Fruit fly (Drosophila melanogaster) whole organism, embryonic: ENCODE data around the gene PpV.

Experiments
- Adf1 ChIP-seq: fragments of 200-800 bp; sonication (Bioruptor generic); IDR thresholded peaks from 2 replicates; pipeline ENCODE4 v1.3.6; 2022; ENCODE audit warnings: missing biosample characterization, missing genetic modification characterization
- Atf6 ChIP-seq: fragments of 200-800 bp; sonication (Bioruptor generic); IDR thresholded peaks from 2 replicates; pipeline ENCODE4 v1.3.6; 2022; ENCODE audit warnings: missing biosample characterization, missing genetic modification characterization
- CG1024 ChIP-seq: fragments of 200-800 bp; sonication (Bioruptor generic); IDR thresholded peaks from 2 replicates; pipeline ENCODE4 v1.3.6; 2022; ENCODE audit warnings: missing biosample characterization, missing genetic modification characterization
- CG10366 ChIP-seq: fragments of 200-800 bp; sonication (Bioruptor generic); IDR thresholded peaks from 2 replicates; pipeline ENCODE4 v1.3.6; 2022; ENCODE audit warnings: missing biosample characterization, missing genetic modification characterization
- CG11695 ChIP-seq: fragments of 200-800 bp; sonication (Bioruptor generic); IDR thresholded peaks from 3 replicates; pipeline ENCODE4 v1.3.6; 2022; ENCODE audit warnings: missing biosample characterization, missing genetic modification characterization
- CG12071 ChIP-seq: fragments of 200-800 bp; sonication (Bioruptor generic); optimal IDR thresholded peaks from 3 replicates; lab custom pipeline; 2018; ENCODE audit warnings: missing biosample characterization, mild to moderate bottlenecking, missing genetic modification characterization
- CG12659 ChIP-seq: fragments of 200-800 bp; sonication (Bioruptor generic); optimal IDR thresholded peaks from 3 replicates; lab custom pipeline; 2017; ENCODE audit warnings: mild to moderate bottlenecking, missing biosample characterization, missing genetic modification reagents, missing genetic modification characterization
- CG13287 ChIP-seq: fragments of 200-800 bp; sonication (Bioruptor generic); IDR thresholded peaks from 2 replicates; pipeline ENCODE4 v1.3.6; 2022; ENCODE audit warnings: missing biosample characterization, missing genetic modification characterization; ENCODE audit not compliant: partially characterized antibody
- CG13296 ChIP-seq: fragments of 200-800 bp; sonication (Bioruptor generic); optimal IDR thresholded peaks from 3 replicates; lab custom pipeline; 2018; ENCODE audit warnings: missing biosample characterization, mild to moderate bottlenecking, missing genetic modification characterization
- CG13424 ChIP-seq: fragments of 200-800 bp; sonication (Bioruptor generic); optimal IDR thresholded peaks from 2 replicates; lab custom pipeline; 2019; ENCODE audit warnings: missing biosample characterization, mild to moderate bottlenecking, missing genetic modification characterization, moderate library complexity
- CG13624 ChIP-seq: fragments of 200-800 bp; sonication (Bioruptor generic); optimal IDR thresholded peaks from 2 replicates; lab custom pipeline; 2016; ENCODE audit warnings: missing biosample characterization, missing genetic modification characterization
- CG14441 ChIP-seq: fragments of 200-800 bp; sonication (Bioruptor generic); IDR thresholded peaks from 2 replicates; pipeline ENCODE4 v1.3.6; 2022; ENCODE audit warnings: missing biosample characterization, missing genetic modification characterization
- CG15479 ChIP-seq: fragments of 200-800 bp; sonication (Bioruptor generic); optimal IDR thresholded peaks from 3 replicates; lab custom pipeline; 2019; ENCODE audit warnings: missing biosample characterization, mild to moderate bottlenecking, missing genetic modification characterization, moderate library complexity
- CG15601 ChIP-seq: fragments of 200-800 bp; sonication (Bioruptor generic); optimal IDR thresholded peaks from 3 replicates; lab custom pipeline; 2019; ENCODE audit warnings: missing biosample characterization, mild to moderate bottlenecking, missing genetic modification characterization, moderate library complexity
- CG17361 ChIP-seq: fragments of 200-800 bp; sonication (Bioruptor generic); IDR thresholded peaks from 3 replicates; pipeline ENCODE4 v1.3.6; 2022; ENCODE audit warnings: missing biosample characterization, missing genetic modification characterization
- CG2129 ChIP-seq: fragments of 200-800 bp; sonication (Bioruptor generic); IDR thresholded peaks from 2 replicates; pipeline ENCODE4 v1.3.6; 2022; ENCODE audit warnings: missing biosample characterization, missing genetic modification characterization; ENCODE audit not compliant: partially characterized antibody
- CG2678 ChIP-seq: fragments of 200-800 bp; sonication (Bioruptor generic); optimal IDR thresholded peaks from 3 replicates; lab custom pipeline; 2019; ENCODE audit warnings: missing biosample characterization, mild to moderate bottlenecking, missing genetic modification characterization, moderate library complexity
- CG2875 ChIP-seq: fragments of 200-800 bp; sonication (Bioruptor generic); optimal IDR thresholded peaks from 2 replicates; lab custom pipeline; 2017; ENCODE audit warnings: missing biosample characterization, mild to moderate bottlenecking, missing genetic modification characterization, missing genetic modification reagents
- CG30431 ChIP-seq: fragments of 200-800 bp; sonication (Bioruptor generic); optimal IDR thresholded peaks from 2 replicates; lab custom pipeline; 2017; ENCODE audit warnings: missing biosample characterization, missing genetic modification characterization
- CG3163 ChIP-seq: fragments of 200-800 bp; sonication (Bioruptor generic); optimal IDR thresholded peaks from 3 replicates; lab custom pipeline; 2016; ENCODE audit warnings: missing biosample characterization, missing genetic modification characterization
- CG32772 ChIP-seq: fragments of 200-800 bp; sonication (Bioruptor generic); IDR thresholded peaks from 2 replicates; pipeline ENCODE4 v1.3.6; 2022; ENCODE audit warnings: missing biosample characterization, missing genetic modification characterization
- CG4707 ChIP-seq: fragments of 200-800 bp; sonication (Bioruptor generic); optimal IDR thresholded peaks from 2 replicates; lab custom pipeline; 2018; ENCODE audit warnings: missing biosample characterization, mild to moderate bottlenecking, missing genetic modification characterization, moderate library complexity
- CG4854 ChIP-seq: fragments of 200-800 bp; sonication (Bioruptor generic); optimal IDR thresholded peaks from 2 replicates; lab custom pipeline; 2016; ENCODE audit warnings: missing biosample characterization, missing genetic modification characterization, inconsistent platforms
- CG6654 ChIP-seq: fragments of 200-800 bp; sonication (Bioruptor generic); optimal IDR thresholded peaks from 2 replicates; lab custom pipeline; 2017; ENCODE audit warnings: missing biosample characterization, mild to moderate bottlenecking, missing genetic modification characterization
- CG6791 ChIP-seq: fragments of 200-800 bp; sonication (Bioruptor generic); IDR thresholded peaks from 3 replicates; pipeline ENCODE4 v1.3.6; 2022; ENCODE audit warnings: missing biosample characterization, missing genetic modification characterization; ENCODE audit not compliant: partially characterized antibody
- CG6854 ChIP-seq: fragments of 200-800 bp; sonication (Bioruptor generic); optimal IDR thresholded peaks from 3 replicates; lab custom pipeline; 2017; ENCODE audit warnings: missing biosample characterization, mild to moderate bottlenecking, missing genetic modification characterization
- CG7839 ChIP-seq: fragments of 200-800 bp; sonication (Bioruptor generic); optimal IDR thresholded peaks from 3 replicates; lab custom pipeline; 2018; ENCODE audit warnings: missing biosample characterization, mild to moderate bottlenecking, missing genetic modification characterization, moderate library complexity
- CG7928 ChIP-seq: fragments of 200-800 bp; sonication (Bioruptor generic); optimal IDR thresholded peaks from 2 replicates; lab custom pipeline; 2017; ENCODE audit warnings: missing biosample characterization, mild to moderate bottlenecking, missing genetic modification characterization
- CG9215 ChIP-seq: fragments of 200-800 bp; sonication (Bioruptor generic); IDR thresholded peaks from 2 replicates; pipeline ENCODE4 v1.3.6; 2022; ENCODE audit warnings: missing biosample characterization, missing genetic modification characterization
- HLHmδ ChIP-seq: fragments of 200-800 bp; sonication (Bioruptor generic); optimal IDR thresholded peaks from 2 replicates; lab custom pipeline; 2018; ENCODE audit warnings: missing biosample characterization, mild to moderate bottlenecking, missing genetic modification characterization, moderate library complexity
- Hand ChIP-seq: fragments of 200-800 bp; sonication (Bioruptor generic); optimal IDR thresholded peaks from 2 replicates; lab custom pipeline; 2017; ENCODE audit warnings: mild to moderate bottlenecking, missing biosample characterization, missing genetic modification reagents, missing genetic modification characterization
- Hr39 ChIP-seq: fragments of >200 bp; optimal IDR thresholded peaks from 2 replicates; lab custom pipeline; 2017
- Mes4 ChIP-seq: fragments of 200-800 bp; sonication (Bioruptor generic); optimal IDR thresholded peaks from 2 replicates; lab custom pipeline; 2016; ENCODE audit warnings: missing biosample characterization, missing genetic modification characterization
- Ravus ChIP-seq: fragments of 200-800 bp; sonication (Bioruptor generic); IDR thresholded peaks from 2 replicates; pipeline ENCODE4 v1.3.6; 2022; ENCODE audit warnings: missing biosample characterization, missing genetic modification characterization
- croc ChIP-seq: fragments of 200-800 bp; sonication (Bioruptor generic); conservative IDR thresholded peaks from 3 replicates; pipeline ENCODE4 v1.3.6; 2022; ENCODE audit warnings: missing biosample characterization, missing genetic modification characterization
- da ChIP-seq: fragments of 200-800 bp; sonication (Bioruptor generic); optimal IDR thresholded peaks from 2 replicates; lab custom pipeline; 2016; ENCODE audit warnings: missing biosample characterization, missing genetic modification characterization
- dati ChIP-seq: fragments of 200-800 bp; sonication (Bioruptor generic); IDR thresholded peaks from 2 replicates; pipeline ENCODE4 v1.3.6; 2022; ENCODE audit warnings: missing biosample characterization, missing genetic modification characterization
- ems ChIP-seq: fragments of 200-800 bp; sonication (Bioruptor generic); optimal IDR thresholded peaks from 3 replicates; lab custom pipeline; 2016; ENCODE audit warnings: missing biosample characterization, missing genetic modification characterization
- hbn ChIP-seq: fragments of 200-800 bp; sonication (Bioruptor generic); IDR thresholded peaks from 2 replicates; pipeline ENCODE4 v1.3.6; 2022; ENCODE audit warnings: missing biosample characterization, missing genetic modification characterization; ENCODE audit not compliant: partially characterized antibody
- jumu ChIP-seq: fragments of 200-800 bp; sonication (Bioruptor generic); optimal IDR thresholded peaks from 3 replicates; lab custom pipeline; 2016; ENCODE audit warnings: missing biosample characterization, missing genetic modification characterization
- lbe ChIP-seq: fragments of 200-800 bp; sonication (Bioruptor generic); optimal IDR thresholded peaks from 2 replicates; lab custom pipeline; 2016; ENCODE audit warnings: missing biosample characterization, mild to moderate bottlenecking, missing genetic modification characterization
- otp ChIP-seq: fragments of 200-800 bp; sonication (Bioruptor generic); IDR thresholded peaks from 3 replicates; pipeline ENCODE4, ENCODE4 v1.3.6; 2022; ENCODE audit warnings: missing biosample characterization, missing genetic modification characterization
- p53 ChIP-seq: fragments of 200-800 bp; sonication (Bioruptor generic); optimal IDR thresholded peaks from 2 replicates; lab custom pipeline; 2016; ENCODE audit warnings: missing biosample characterization, missing genetic modification characterization
- peb ChIP-seq: fragments of 200-800 bp; sonication (Bioruptor generic); IDR thresholded peaks from 2 replicates; pipeline ENCODE4 v1.3.6; 2022; ENCODE audit warnings: missing biosample characterization, missing genetic modification characterization
- pnt ChIP-seq: fragments of 200-800 bp; sonication (Bioruptor generic); optimal IDR thresholded peaks from 3 replicates; lab custom pipeline; 2016; ENCODE audit warnings: missing biosample characterization, missing genetic modification characterization
- seq ChIP-seq: fragments of 200-800 bp; sonication (Bioruptor generic); IDR thresholded peaks from 2 replicates; pipeline ENCODE4 v1.3.6; 2022; ENCODE audit warnings: missing biosample characterization, missing genetic modification characterization
- sna ChIP-seq: fragments of 200-800 bp; sonication (Bioruptor generic); IDR thresholded peaks from 2 replicates; pipeline ENCODE4 v1.3.6; 2022; ENCODE audit warnings: missing biosample characterization, missing genetic modification characterization; ENCODE audit not compliant: partially characterized antibody
- so ChIP-seq: fragments of 200-800 bp; sonication (Bioruptor generic); IDR thresholded peaks from 3 replicates; pipeline ENCODE4 v1.3.6; 2022; ENCODE audit warnings: missing biosample characterization, missing genetic modification characterization
- tio ChIP-seq: fragments of 200-800 bp; sonication (Bioruptor generic); optimal IDR thresholded peaks from 2 replicates; lab custom pipeline; 2017; ENCODE audit warnings: missing biosample characterization, missing genetic modification characterization, inconsistent platforms
- tx ChIP-seq: fragments of 200-800 bp; sonication (Bioruptor generic); optimal IDR thresholded peaks from 2 replicates; lab custom pipeline; 2016; ENCODE audit warnings: missing biosample characterization, missing genetic modification characterization
- vfl ChIP-seq: fragments of 200-800 bp; sonication (Bioruptor generic); optimal IDR thresholded peaks from 2 replicates; lab custom pipeline; 2016; ENCODE audit warnings: missing biosample characterization, missing genetic modification characterization
- vvl ChIP-seq: fragments of 200-800 bp; sonication (Bioruptor generic); IDR thresholded peaks from 2 replicates; pipeline ENCODE4 v1.3.6; 2022; ENCODE audit warnings: missing biosample characterization, missing genetic modification characterization

The PpV gene

dm6 chrX:6353613-6353986 is 19.1 kb downstream of the PpV start (continued):
- no peak for TF ChIP-seq sna
- TF ChIP-seq CG12071, result peak; percentile 70
- TF ChIP-seq Adf1 (GFP tag; lab: Robert Waterston, UW), result peak; percentile 60
- TF ChIP-seq CG2875, result peak; percentile 74
- TF ChIP-seq Hr39 (lab: Kevin White, UChicago), result no peak
- peak; percentile 57; the same call in 1 of the 2 replicates for TF ChIP-seq peb (GFP tag; lab: Robert Waterston, UW)
- TF ChIP-seq CG13424 (tag; lab: Kevin White, UChicago), result peak; percentile 93
- TF ChIP-seq CG7928 (GFP tag; lab: Kevin White, UChicago), result peak; percentile 49
- no peak for TF ChIP-seq HLHmδ (GFP tag; lab: Kevin White, UChicago)
- TF ChIP-seq CG12659 (GFP tag; lab: Kevin White, UChicago), result peak; percentile 92
- TF ChIP-seq CG10366, result peak; percentile 71
- TF ChIP-seq vvl, result peak; percentile 92
- peak; percentile 85 for TF ChIP-seq Atf6 (GFP tag; lab: Robert Waterston, UW)
- no peak for TF ChIP-seq vfl
- no peak for TF ChIP-seq CG6791 (GFP tag; lab: Robert Waterston, UW)
- TF ChIP-seq CG32772 (GFP tag; lab: Robert Waterston, UW), result peak; percentile 73
- TF ChIP-seq CG4707 (GFP tag; lab: Kevin White, UChicago), result peak; percentile 64
- peak; percentile 43; the same call in 1 of the 2 replicates for TF ChIP-seq seq (GFP tag; lab: Robert Waterston, UW)
- peak; percentile 28 for TF ChIP-seq CG13624
- TF ChIP-seq CG30431 (GFP tag; lab: Kevin White, UChicago), result peak; percentile 66
- no peak for TF ChIP-seq CG2129 (GFP tag; lab: Robert Waterston, UW)
- TF ChIP-seq Hand, result peak; percentile 84
- TF ChIP-seq CG15479 (GFP tag; lab: Kevin White, UChicago), result no peak
- no peak for TF ChIP-seq pnt (GFP tag; lab: Kevin White, UChicago)
- TF ChIP-seq Mes4 (GFP tag; lab: Kevin White, UChicago), result no peak
- peak; percentile 26 for TF ChIP-seq lbe
- TF ChIP-seq p53 (GFP tag; lab: Kevin White, UChicago), result no peak
- TF ChIP-seq jumu (GFP tag; lab: Kevin White, UChicago), result no peak
- peak; percentile 59 for TF ChIP-seq CG6654
- peak; percentile 96 for TF ChIP-seq CG17361 (GFP tag; lab: Robert Waterston, UW)
- no peak for TF ChIP-seq CG13287
- TF ChIP-seq da (GFP tag; lab: Kevin White, UChicago), result no peak
- TF ChIP-seq CG4854, result peak; percentile 40
- peak; percentile 72; the same call in 2 of the 3 replicates for TF ChIP-seq otp (GFP tag; lab: Robert Waterston, UW)
- TF ChIP-seq Ravus (GFP tag; lab: Robert Waterston, UW), result peak; percentile 28
- peak; percentile 89 for TF ChIP-seq CG13296
- TF ChIP-seq so (GFP tag; lab: Robert Waterston, UW), result peak; percentile 90
- peak; percentile 72 for TF ChIP-seq CG14441
- TF ChIP-seq CG11695, result peak; percentile 86
- TF ChIP-seq CG7839 (tag; lab: Kevin White, UChicago), result peak; percentile 93
- 0 out of 2 replicates have a peak, but pooled peaks have one; percentile 25 for TF ChIP-seq dati (GFP tag; lab: Robert Waterston, UW)
- TF ChIP-seq ems (GFP tag; lab: Kevin White, UChicago), result peak; percentile 9
- TF ChIP-seq CG9215 (GFP tag; lab: Robert Waterston, UW), result peak; percentile 73
- no peak for TF ChIP-seq hbn
- peak; percentile 78 for TF ChIP-seq CG6854 (GFP tag; lab: Kevin White, UChicago)
- peak; percentile 61; the same call in 1 of the 2 replicates for TF ChIP-seq CG1024
- peak; percentile 95 for TF ChIP-seq CG2678 (tag; lab: Kevin White, UChicago)
- peak; percentile 87 for TF ChIP-seq tio (GFP tag; lab: Kevin White, UChicago)
- no peak for TF ChIP-seq tx (GFP tag; lab: Kevin White, UChicago)
- TF ChIP-seq croc (GFP tag; lab: Robert Waterston, UW), result peak; percentile 75
- no peak for TF ChIP-seq CG3163 (GFP tag; lab: Kevin White, UChicago)
- TF ChIP-seq CG15601 (tag; lab: Kevin White, UChicago), result peak; percentile 91
